Fruit fly (Drosophila melanogaster) whole organism, adult: ENCODE data around the gene Ube4A.

ENCODE experiments used
- CG11617 ChIP-seq: fragments of 200-800 bp; sonication (Bioruptor generic); optimal IDR thresholded peaks from 2 replicates; lab custom pipeline; 2017; ENCODE audit warnings: mild to moderate bottlenecking, missing biosample characterization, missing genetic modification reagents, missing genetic modification characterization
- CG14711 ChIP-seq: fragments of 200-800 bp; sonication (Bioruptor generic); optimal IDR thresholded peaks from 2 replicates; lab custom pipeline; 2018; ENCODE audit warnings: missing biosample characterization, mild to moderate bottlenecking, missing genetic modification characterization, moderate library complexity
- CG5204 ChIP-seq: fragments of 200-800 bp; sonication (Bioruptor generic); optimal IDR thresholded peaks from 2 replicates; lab custom pipeline; 2016; ENCODE audit warnings: missing biosample characterization, missing genetic modification characterization
- Clk ChIP-seq: fragments of 200-800 bp; sonication (Bioruptor generic); optimal IDR thresholded peaks from 2 replicates; lab custom pipeline; 2017; ENCODE audit warnings: missing biosample characterization, missing genetic modification characterization
- Crg-1 ChIP-seq: fragments of 200-800 bp; sonication (Bioruptor generic); optimal IDR thresholded peaks from 2 replicates; lab custom pipeline; 2016; ENCODE audit warnings: missing biosample characterization, missing genetic modification characterization
- Hr96 ChIP-seq: fragments of 200-800 bp; sonication (Bioruptor generic); optimal IDR thresholded peaks from 2 replicates; lab custom pipeline; 2016; ENCODE audit warnings: missing biosample characterization, missing genetic modification characterization
- kay ChIP-seq: fragments of 200-800 bp; sonication (Bioruptor generic); peaks from one replicate; lab custom pipeline; 2016; ENCODE audit warnings: missing biosample characterization, missing genetic modification characterization, borderline replicate concordance
- ovo ChIP-seq: fragments of 200-800 bp; sonication (Bioruptor generic); optimal IDR thresholded peaks from 2 replicates; lab custom pipeline; 2016; ENCODE audit warnings: missing biosample characterization, missing genetic modification characterization

- no peak for TF ChIP-seq CG14711 (tag; lab: Kevin White, UChicago)
- no peak for TF ChIP-seq CG5204 (GFP tag; lab: Kevin White, UChicago)
- TF ChIP-seq ovo (GFP tag; lab: Kevin White, UChicago) = no peak
- no peak for TF ChIP-seq CG11617 (GFP tag; lab: Kevin White, UChicago)
- TF ChIP-seq kay (GFP tag; lab: Kevin White, UChicago) = peak; percentile 81
- TF ChIP-seq Hr96 (GFP tag; lab: Kevin White, UChicago) = no peak
- TF ChIP-seq Crg-1 (GFP tag; lab: Kevin White, UChicago) = no peak
- TF ChIP-seq Clk (GFP tag; lab: Kevin White, UChicago) = no peak
Observed at dm6 chr2L:6614229-6614935, 43.9 kb upstream of the Ube4A start.
